Fruit fly (Drosophila melanogaster): ENCODE results near the gene RFeSP.
A peak's percentile ranks its signal among the peaks of the same experiment; 100 is the strongest.

RFeSP gene

DNA sequence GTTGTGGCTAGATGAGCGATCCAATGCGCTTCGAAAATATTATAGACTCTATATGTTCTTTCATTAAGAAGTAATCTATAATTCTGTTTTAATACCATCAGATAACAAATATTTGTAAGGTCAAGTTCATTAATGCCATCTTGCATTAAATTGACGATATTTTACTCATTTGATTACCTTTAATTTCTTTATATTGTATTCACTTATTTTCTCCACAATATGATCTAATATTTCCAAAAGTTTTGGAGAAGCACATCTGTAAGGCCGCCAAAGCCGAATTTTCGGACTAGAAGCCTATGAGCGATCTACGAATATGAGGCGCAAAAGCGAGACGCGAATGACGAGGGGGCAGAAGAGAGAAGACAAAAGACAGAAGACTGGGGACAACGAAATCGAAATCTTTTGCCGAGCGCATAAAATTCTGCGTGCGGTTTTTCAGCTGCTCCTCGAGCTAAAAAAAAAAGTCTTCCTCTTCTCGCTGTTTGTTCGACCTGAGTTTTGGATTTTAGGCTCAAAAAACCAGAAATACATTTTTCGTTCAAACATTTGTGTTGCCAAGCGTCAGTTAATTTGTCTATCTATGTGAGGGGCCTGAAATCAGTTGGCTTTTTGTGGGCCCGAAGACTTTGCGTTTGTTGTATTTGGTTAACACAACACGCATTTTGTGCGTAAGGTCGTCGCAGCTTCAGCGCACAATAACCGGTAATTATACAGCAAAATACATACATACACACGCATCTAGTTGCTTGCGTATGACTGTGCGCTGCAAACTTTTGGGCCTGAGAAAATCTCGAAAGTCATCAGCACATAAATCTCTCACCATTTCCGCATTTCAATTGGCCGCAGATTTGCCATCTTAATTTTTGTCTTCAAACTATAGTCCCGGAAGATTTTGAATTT is 24.9 kb upstream of the RFeSP start (continued):
- TF ChIP-seq CG31441 (GFP tag; IDR thresholded peaks at IDR 0.05) (peak; percentile 94), Sry-δ (GFP tag; optimal IDR thresholded peaks at IDR 0.05) (peak; percentile 74), CG11723 (GFP tag; optimal IDR thresholded peaks at IDR 0.05) (peak; percentile 97), CG15011 (GFP tag; optimal IDR thresholded peaks at IDR 0.05) (peak; percentile 99), CG6813 (GFP tag; optimal IDR thresholded peaks at IDR 0.05) (peak; percentile 93), CG10654 (GFP tag; optimal IDR thresholded peaks at IDR 0.05) (peak; percentile 98), Nf-YB (GFP tag; optimal IDR thresholded peaks at IDR 0.05) (peak; percentile 91), Doc2 (GFP tag; IDR thresholded peaks at IDR 0.05) (peak; percentile 97), zfh1 (GFP tag; IDR thresholded peaks at IDR 0.05) (peak; percentile 92), her (GFP tag; optimal IDR thresholded peaks at IDR 0.05) (peak; percentile 92), Ravus (GFP tag; IDR thresholded peaks at IDR 0.05) (peak; percentile 96), gsb (GFP tag; IDR thresholded peaks at IDR 0.05) (peak; percentile 99), Ptx1 (GFP tag; IDR thresholded peaks at IDR 0.05) (peak; percentile 99), CG7271 (tag; optimal IDR thresholded peaks at IDR 0.05) (peak; percentile 48), Drgx (GFP tag; IDR thresholded peaks at IDR 0.05) (peak; percentile 73), CG11093 (GFP tag; IDR thresholded peaks at IDR 0.05) (peak; percentile 99), so (GFP tag; IDR thresholded peaks at IDR 0.05) (peak; percentile 98), bcd (GFP tag; optimal IDR thresholded peaks at IDR 0.05) (peak; percentile 100), mld (GFP tag; IDR thresholded peaks at IDR 0.05; ENCODE audit: partially characterized antibody) (no peak), CG14965 (GFP tag; optimal IDR thresholded peaks at IDR 0.05; ENCODE audit: borderline replicate concordance) (peak; percentile 82), CG8359 (GFP tag; optimal IDR thresholded peaks at IDR 0.05; ENCODE audit: borderline replicate concordance) (peak; percentile 87), Side (GFP tag; optimal IDR thresholded peaks at IDR 0.05) (peak; percentile 96), CG12659 (GFP tag; optimal IDR thresholded peaks at IDR 0.05) (peak; percentile 100), Optix (GFP tag; IDR thresholded peaks at IDR 0.05) (peak; percentile 87), gcm (GFP tag; optimal IDR thresholded peaks at IDR 0.05) (peak; percentile 96), Eip74EF (GFP tag; optimal IDR thresholded peaks at IDR 0.05) (peak in 1 of 2 experiments; percentile 99), CG7372 (GFP tag; IDR thresholded peaks at IDR 0.05) (peak; percentile 98), CG7786 (GFP tag; optimal IDR thresholded peaks at IDR 0.05) (peak; percentile 97), Abd-B (GFP tag; optimal IDR thresholded peaks at IDR 0.05) (peak; percentile 100), MBD-R2 (GFP tag; IDR thresholded peaks at IDR 0.05) (peak; percentile 92), Xbp1 (GFP tag; optimal IDR thresholded peaks at IDR 0.05) (peak; percentile 99), twi (tag; optimal IDR thresholded peaks at IDR 0.05) (peak; percentile 96), CG4328 (GFP tag; optimal IDR thresholded peaks at IDR 0.05) (peak; percentile 82), aop (GFP tag; IDR thresholded peaks at IDR 0.05) (0 out of 2 replicates have a peak, but pooled peaks have one; percentile 45), CG30020 (tag; optimal IDR thresholded peaks at IDR 0.05) (peak; percentile 86), amos (GFP tag; IDR thresholded peaks at IDR 0.05; ENCODE audit: partially characterized antibody) (no peak), CG11456 (GFP tag; IDR thresholded peaks at IDR 0.05) (peak; percentile 97), chif (GFP tag; optimal IDR thresholded peaks at IDR 0.05) (peak; percentile 97), Dip3 (GFP tag; optimal IDR thresholded peaks at IDR 0.05) (peak; percentile 97), ro (GFP tag; IDR thresholded peaks at IDR 0.05) (peak; percentile 96), CoRest (tag; optimal IDR thresholded peaks at IDR 0.05) (peak; percentile 100), lilli (GFP tag; optimal IDR thresholded peaks at IDR 0.05) (peak; percentile 99), Hr78 (GFP tag; optimal IDR thresholded peaks at IDR 0.05) (peak in 1 of 2 experiments; percentile 93), slp2 (GFP tag; optimal IDR thresholded peaks at IDR 0.05) (peak; percentile 91), run (tag; optimal IDR thresholded peaks at IDR 0.05) (peak; percentile 99), exex (tag; optimal IDR thresholded peaks at IDR 0.05) (peak; percentile 87), danr (GFP tag; IDR thresholded peaks at IDR 0.05) (peak; percentile 99), maf-S (GFP tag; optimal IDR thresholded peaks at IDR 0.05) (peak; percentile 98)

Measured in whole organism, embryonic.